Fruit fly (Drosophila melanogaster): ENCODE data around the gene CalpC.

CalpC gene

DNA sequence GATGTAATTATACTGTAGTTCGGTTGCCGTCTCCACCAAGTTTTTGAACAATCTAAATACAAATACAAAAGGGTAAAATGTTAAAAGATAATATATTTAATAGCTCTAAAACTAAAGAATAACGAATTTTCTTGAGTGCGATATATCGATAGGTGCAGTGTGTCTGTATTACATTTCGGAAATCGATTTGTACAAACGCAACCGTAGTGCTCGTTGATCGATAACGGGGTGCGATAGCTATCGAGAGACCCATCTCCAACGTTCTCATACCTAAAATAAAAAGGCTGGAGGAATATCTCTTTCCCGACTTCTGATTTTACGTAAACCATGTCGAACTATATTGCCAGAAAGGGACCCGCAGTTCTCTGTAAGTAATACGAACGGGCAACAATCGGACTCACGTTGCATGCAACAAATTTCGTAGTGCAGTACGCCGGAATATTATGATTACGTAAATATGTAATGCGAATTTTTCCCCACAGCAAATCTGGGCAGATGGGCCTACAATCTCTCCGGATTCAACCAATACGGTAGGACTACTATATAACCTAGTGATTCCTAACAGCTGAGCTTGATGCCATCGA lies 39.4 kb upstream of the CalpC start, which contains the start of gene UQCR-14 (continued):
- TF ChIP-seq Rel (GFP tag; optimal IDR thresholded peaks at IDR 0.05) (no peak), Rel (tag; optimal IDR thresholded peaks at IDR 0.05) (peak; percentile 18), foxo (GFP tag; optimal IDR thresholded peaks at IDR 0.05) (peak in 1 of 2 experiments; percentile 42), usp (GFP tag; optimal IDR thresholded peaks at IDR 0.05) (no peak), rgr (GFP tag; optimal IDR thresholded peaks at IDR 0.05) (peak; percentile 58), ey (GFP tag; optimal IDR thresholded peaks at IDR 0.05) (no peak), h (GFP tag; optimal IDR thresholded peaks at IDR 0.05) (peak; percentile 53), lola (GFP tag; optimal IDR thresholded peaks at IDR 0.05) (no peak), OdsH (GFP tag; optimal IDR thresholded peaks at IDR 0.05) (no peak)

DNA sequence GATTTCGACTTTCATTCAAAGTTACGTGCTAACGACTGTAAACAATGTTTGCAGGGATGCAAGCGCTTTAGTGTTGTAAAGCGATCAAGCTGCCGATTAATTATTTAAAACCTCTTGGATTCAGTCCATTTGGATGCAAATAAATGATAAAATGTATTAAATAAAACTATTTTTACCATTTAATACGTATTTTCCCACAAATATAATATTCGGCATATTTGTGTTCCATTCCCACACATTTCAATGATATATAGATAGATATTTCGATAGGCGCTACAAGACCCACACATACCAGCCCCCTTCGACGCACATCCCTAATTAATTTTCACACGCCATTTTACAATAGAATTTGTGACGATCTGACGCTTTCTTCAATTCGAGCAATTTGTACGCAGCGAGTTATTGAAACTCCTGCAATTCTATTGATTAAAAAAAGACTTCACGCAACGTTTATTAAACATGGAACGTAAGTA lies 37.0 kb upstream of the CalpC start, which contains the start of the genes CG32576 and caz:
CG32576 (minus strand) TSS at position 42 of the 473 bp plus-strand sequence.
caz (plus strand) TSS at position 319 of the 473 bp plus-strand sequence.
- TF ChIP-seq Vsx2 (GFP tag; optimal IDR thresholded peaks at IDR 0.05; ENCODE audit: partially characterized antibody) = no peak
- peak; percentile 40 for TF ChIP-seq CG9705 (GFP tag; optimal IDR thresholded peaks at IDR 0.05)
- TF ChIP-seq Hr78 (GFP tag; optimal IDR thresholded peaks at IDR 0.05) = no peak
- peak; percentile 50 for TF ChIP-seq OdsH (GFP tag; optimal IDR thresholded peaks at IDR 0.05)
- TF ChIP-seq usp (GFP tag; optimal IDR thresholded peaks at IDR 0.05) = no peak
- peak; percentile 63 for TF ChIP-seq Hnf4 (GFP tag; optimal IDR thresholded peaks at IDR 0.05)
- no peak for TF ChIP-seq Dfd (GFP tag; optimal IDR thresholded peaks at IDR 0.05)
- TF ChIP-seq rgr (GFP tag; optimal IDR thresholded peaks at IDR 0.05) = peak; percentile 59
- TF ChIP-seq Jra (GFP tag; optimal IDR thresholded peaks at IDR 0.05) = peak; percentile 29
- TF ChIP-seq Rel (GFP tag; optimal IDR thresholded peaks at IDR 0.05) = no peak
- TF ChIP-seq Rel (tag; optimal IDR thresholded peaks at IDR 0.05) = peak; percentile 25
- TF ChIP-seq woc (GFP tag; optimal IDR thresholded peaks at IDR 0.05) = peak; percentile 8
- TF ChIP-seq h (GFP tag; optimal IDR thresholded peaks at IDR 0.05) = peak; percentile 67
- no peak for TF ChIP-seq Dif (GFP tag; optimal IDR thresholded peaks at IDR 0.05; ENCODE audit: partially characterized antibody)
- TF ChIP-seq psq (GFP tag; optimal IDR thresholded peaks at IDR 0.05) = peak; percentile 47
- peak; percentile 13 for TF ChIP-seq Myc (optimal IDR thresholded peaks at IDR 0.05)
- peak; percentile 49 for TF ChIP-seq GATAd (GFP tag; optimal IDR thresholded peaks at IDR 0.05)
- no peak for TF ChIP-seq dl (GFP tag; optimal IDR thresholded peaks at IDR 0.05; ENCODE audit: insufficient read depth in 1 of 2, partially characterized antibody in 2 of 2)
- no peak for TF ChIP-seq CG32264 (GFP tag; optimal IDR thresholded peaks at IDR 0.05)
- peak in 1 of 2 experiments; percentile 60 for TF ChIP-seq foxo (GFP tag; optimal IDR thresholded peaks at IDR 0.05)
- TF ChIP-seq Abd-B (GFP tag; optimal IDR thresholded peaks at IDR 0.05) = no peak
- TF ChIP-seq ey (GFP tag; optimal IDR thresholded peaks at IDR 0.05) = no peak
- TF ChIP-seq tai (GFP tag; optimal IDR thresholded peaks at IDR 0.05) = peak; percentile 72
- TF ChIP-seq HLH106 (tag; optimal IDR thresholded peaks at IDR 0.05) = peak; percentile 52
- peak; percentile 5 for TF ChIP-seq dsf (GFP tag; optimal IDR thresholded peaks at IDR 0.05; ENCODE audit: borderline replicate concordance)
- peak; percentile 33 for TF ChIP-seq brk (GFP tag; optimal IDR thresholded peaks at IDR 0.05)
- peak; percentile 48 for TF ChIP-seq Sp1 (GFP tag; optimal IDR thresholded peaks at IDR 0.05)
- no peak for TF ChIP-seq jim (GFP tag; optimal IDR thresholded peaks at IDR 0.05)
- no peak for TF ChIP-seq sv (GFP tag; optimal IDR thresholded peaks at IDR 0.05)
- TF ChIP-seq sage (GFP tag; optimal IDR thresholded peaks at IDR 0.05) = peak; percentile 41
- no peak for TF ChIP-seq CrebA (GFP tag; optimal IDR thresholded peaks at IDR 0.05; ENCODE audit: borderline replicate concordance)
- no peak for TF ChIP-seq Hr83 (GFP tag; optimal IDR thresholded peaks at IDR 0.05; ENCODE audit: poor library complexity, severe bottlenecking)
- TF ChIP-seq br (GFP tag; optimal IDR thresholded peaks at IDR 0.05) = peak; percentile 41

DNA sequence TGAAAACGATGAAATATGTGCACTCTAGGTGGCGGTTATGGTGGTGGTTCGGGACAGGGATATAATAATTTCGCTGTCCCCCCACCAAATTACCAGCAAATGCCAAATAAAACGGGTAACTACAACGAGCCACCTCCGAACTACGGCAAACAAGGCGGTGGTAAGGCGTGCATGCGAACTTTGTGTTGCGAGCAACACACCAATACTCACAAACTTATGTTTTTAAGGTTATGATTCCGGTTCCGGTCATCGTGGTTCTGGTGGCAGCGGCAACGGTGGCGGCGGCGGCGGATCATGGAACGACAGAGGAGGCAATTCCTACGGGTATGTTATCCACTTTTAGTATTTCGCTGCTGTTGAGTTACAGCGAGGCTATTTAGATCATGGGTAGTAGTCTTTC lies 36.6 kb upstream of the CalpC start:
- TF ChIP-seq Sp1 (GFP tag; optimal IDR thresholded peaks at IDR 0.05) = no peak
- no peak for TF ChIP-seq CG9705 (GFP tag; optimal IDR thresholded peaks at IDR 0.05)
- TF ChIP-seq Hnf4 (GFP tag; optimal IDR thresholded peaks at IDR 0.05) = no peak

DNA sequence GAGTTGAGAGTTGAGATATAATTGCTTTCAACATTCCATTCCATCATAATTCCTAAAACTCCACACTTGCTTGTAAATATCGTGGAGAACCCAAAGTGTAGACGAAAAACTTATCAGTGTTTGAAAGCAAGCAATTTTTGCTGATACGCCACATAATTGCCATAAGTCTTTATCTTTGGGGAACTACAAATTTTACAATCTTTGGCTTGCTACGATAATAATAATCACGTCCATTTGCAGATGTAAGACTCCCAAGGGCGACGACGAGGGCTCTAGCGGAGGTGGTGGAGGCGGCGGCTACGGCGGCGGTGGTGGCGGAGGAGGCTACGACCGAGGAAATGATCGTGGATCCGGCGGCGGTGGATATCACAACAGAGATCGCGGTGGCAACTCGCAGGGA lies 32.9 kb upstream of the CalpC start:
- TF ChIP-seq Hnf4 (GFP tag; optimal IDR thresholded peaks at IDR 0.05) (no peak), Hr78 (GFP tag; optimal IDR thresholded peaks at IDR 0.05) (no peak), Rel (GFP tag; optimal IDR thresholded peaks at IDR 0.05) (no peak), Rel (tag; optimal IDR thresholded peaks at IDR 0.05) (peak; percentile 56), OdsH (GFP tag; optimal IDR thresholded peaks at IDR 0.05) (no peak)
